Fruit fly (Drosophila melanogaster): ENCODE results near the gene tutl.

DNA sequence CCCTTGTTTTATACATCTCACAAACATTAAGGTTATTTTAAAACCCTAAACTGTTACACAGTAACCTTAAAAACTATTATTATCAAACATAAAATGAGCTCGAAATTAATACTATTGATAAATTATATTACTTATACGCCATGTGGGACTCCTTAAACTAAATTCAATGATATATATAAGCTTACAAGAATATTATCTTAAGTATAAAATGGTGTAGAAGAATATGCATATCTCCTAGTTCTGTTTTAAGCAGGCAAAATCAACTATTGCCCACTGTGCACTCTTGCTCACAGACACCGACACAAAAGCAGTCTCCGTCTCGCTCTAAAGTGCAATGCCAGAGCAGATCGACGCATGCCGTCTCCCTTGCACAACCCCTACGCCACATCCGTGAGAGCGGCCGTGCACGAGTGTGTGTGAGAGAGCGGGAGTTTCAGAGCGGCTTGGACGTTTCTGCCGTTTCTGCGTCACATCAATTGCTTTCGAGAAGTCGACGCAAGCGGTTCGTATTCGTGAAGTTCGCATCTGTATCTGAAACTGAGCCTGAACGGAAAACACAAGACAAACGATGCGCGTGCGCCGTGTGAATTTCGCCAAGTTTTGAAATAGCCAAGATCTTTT, 88.7 kb downstream of the tutl start:
- TF ChIP-seq Crg-1 (GFP tag; optimal IDR thresholded peaks at IDR 0.05) (no peak), bab1 (GFP tag; optimal IDR thresholded peaks at IDR 0.05) (peak; percentile 33), ovo (GFP tag; optimal IDR thresholded peaks at IDR 0.05) (no peak), pad (GFP tag; optimal IDR thresholded peaks at IDR 0.05) (peak; percentile 93), CG14711 (tag; optimal IDR thresholded peaks at IDR 0.05) (no peak), cnc (optimal IDR thresholded peaks at IDR 0.05) (no peak), Clk (GFP tag; optimal IDR thresholded peaks at IDR 0.05) (no peak), CG12768 (GFP tag; optimal IDR thresholded peaks at IDR 0.05) (no peak), tj (GFP tag; optimal IDR thresholded peaks at IDR 0.05) (peak; percentile 55), CG1620 (GFP tag; optimal IDR thresholded peaks at IDR 0.05) (no peak), CG7045 (GFP tag; optimal IDR thresholded peaks at IDR 0.05) (no peak)
